Fruit fly (Drosophila melanogaster) whole organism, pupa: Measurements from ENCODE around the gene GatA.

ENCODE experiments used
- CG10348 ChIP-seq: fragments of 200-800 bp; sonication (Bioruptor generic); IDR thresholded peaks from 2 replicates; pipeline ENCODE4 v1.3.6; 2022; ENCODE audit warnings: missing biosample characterization, missing genetic modification characterization
- CG12605 ChIP-seq: fragments of 200-800 bp; sonication (Bioruptor generic); IDR thresholded peaks from 2 replicates; pipeline ENCODE4 v1.3.6; 2022; ENCODE audit warnings: missing biosample characterization, missing genetic modification characterization
- CG13204 ChIP-seq: fragments of 200-800 bp; sonication (Bioruptor generic); optimal IDR thresholded peaks from 2 replicates; lab custom pipeline; 2018; ENCODE audit warnings: missing biosample characterization, mild to moderate bottlenecking, missing genetic modification characterization, moderate library complexity
- CG14655 ChIP-seq: fragments of 200-800 bp; sonication (Bioruptor generic); optimal IDR thresholded peaks from 3 replicates; lab custom pipeline; 2017; ENCODE audit warnings: mild to moderate bottlenecking, missing biosample characterization, missing genetic modification reagents, missing genetic modification characterization
- CG34367 ChIP-seq: fragments of 200-800 bp; sonication (Bioruptor generic); optimal IDR thresholded peaks from 2 replicates; lab custom pipeline; 2018; ENCODE audit warnings: missing biosample characterization, mild to moderate bottlenecking, missing genetic modification characterization
- CG8159 ChIP-seq: fragments of 200-800 bp; sonication (Bioruptor generic); optimal IDR thresholded peaks from 3 replicates; lab custom pipeline; 2018; ENCODE audit warnings: missing biosample characterization, mild to moderate bottlenecking, missing genetic modification characterization, moderate library complexity
- CG8301 ChIP-seq: fragments of 200-800 bp; sonication (Bioruptor generic); optimal IDR thresholded peaks from 2 replicates; lab custom pipeline; 2018; ENCODE audit warnings: missing biosample characterization, mild to moderate bottlenecking, missing genetic modification characterization
- D1 ChIP-seq: fragments of 200-800 bp; sonication (Bioruptor generic); optimal IDR thresholded peaks from 2 replicates; lab custom pipeline; 2018; ENCODE audit warnings: missing biosample characterization, mild to moderate bottlenecking, missing genetic modification characterization, moderate library complexity
- EcR ChIP-seq: fragments of 200-800 bp; sonication (Bioruptor generic); optimal IDR thresholded peaks from 3 replicates; lab custom pipeline; 2019; ENCODE audit warnings: missing biosample characterization, missing genetic modification characterization, mild to moderate bottlenecking, moderate library complexity, missing genetic modification reagents
- Ets98B ChIP-seq: fragments of 200-800 bp; sonication (Bioruptor generic); IDR thresholded peaks from 2 replicates; pipeline ENCODE4 v1.3.6; 2022; ENCODE audit warnings: missing biosample characterization, missing genetic modification characterization
- Pif1B ChIP-seq: fragments of 200-800 bp; sonication (Bioruptor generic); optimal IDR thresholded peaks from 3 replicates; lab custom pipeline; 2016; ENCODE audit warnings: missing biosample characterization, missing genetic modification characterization
- Snoo ChIP-seq: fragments of 200-800 bp; sonication (Bioruptor generic); optimal IDR thresholded peaks from 3 replicates; lab custom pipeline; 2017; ENCODE audit warnings: missing biosample characterization, mild to moderate bottlenecking, missing genetic modification characterization, inconsistent platforms
- fd96Ca ChIP-seq: fragments of 200-800 bp; sonication (Bioruptor generic); IDR thresholded peaks from 3 replicates; pipeline ENCODE4 v1.3.6; 2022; ENCODE audit warnings: missing biosample characterization, missing genetic modification characterization
- gl ChIP-seq: fragments of 200-800 bp; sonication (Bioruptor generic); optimal IDR thresholded peaks from 2 replicates; lab custom pipeline; 2018; ENCODE audit warnings: missing biosample characterization, mild to moderate bottlenecking, missing genetic modification characterization

DNA sequence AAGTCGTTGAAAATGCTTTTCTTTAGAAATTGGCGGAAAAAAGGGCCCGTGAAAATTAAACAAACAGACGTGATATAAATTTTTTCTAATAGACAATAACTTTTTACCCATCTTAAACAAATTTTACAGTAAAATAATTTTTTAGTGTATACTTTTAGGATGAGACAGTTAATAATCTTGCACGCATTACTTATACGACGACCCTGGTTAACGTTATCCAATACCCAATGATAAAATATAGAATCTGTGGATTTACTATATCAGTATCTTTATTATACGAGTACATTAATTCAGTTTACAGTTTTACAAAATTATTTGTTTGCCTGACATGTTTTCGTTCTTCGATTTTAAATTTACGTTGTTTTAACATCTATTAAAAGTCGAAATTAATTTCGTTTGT lies 16.0 kb upstream of the GatA start:
- TF ChIP-seq CG13204 (GFP tag; lab: Kevin White, UChicago) (no peak), CG8159 (tag; lab: Kevin White, UChicago) (no peak), D1 (no peak), CG14655 (GFP tag; lab: Kevin White, UChicago) (no peak), Ets98B (GFP tag; lab: Robert Waterston, UW) (no peak), Pif1B (GFP tag; lab: Kevin White, UChicago) (no peak), EcR (GFP tag; lab: Kevin White, UChicago) (no peak), CG34367 (tag; lab: Kevin White, UChicago) (no peak), fd96Ca (GFP tag; lab: Robert Waterston, UW) (no peak), CG8301 (no peak), Snoo (tag; lab: Kevin White, UChicago) (no peak), CG12605 (GFP tag; lab: Robert Waterston, UW) (no peak), CG10348 (no peak), gl (tag; lab: Kevin White, UChicago) (no peak)
